Fruit fly (Drosophila melanogaster): ENCODE data around the gene CG11885.

DNA sequence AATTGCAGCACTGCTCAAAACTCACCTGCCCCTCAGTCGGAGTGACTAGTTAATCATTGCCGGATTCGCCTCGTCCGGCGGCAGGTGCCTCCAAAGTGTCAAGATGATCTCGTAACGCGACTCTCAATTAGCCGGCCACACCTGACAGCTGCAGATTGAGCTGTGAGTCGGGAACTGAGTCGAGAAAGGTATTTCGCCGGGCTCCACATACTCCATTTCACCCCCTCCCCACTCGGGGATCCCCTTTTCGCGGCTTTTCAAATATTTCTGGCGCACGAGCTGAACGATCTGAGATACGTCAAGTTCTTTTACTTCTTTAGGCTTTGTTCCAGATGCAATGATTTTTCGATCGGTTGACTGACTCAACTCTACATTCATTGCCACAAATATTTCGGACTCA is 5.2 kb upstream of the CG11885 start:
- TF ChIP-seq CG4318 (GFP tag; optimal IDR thresholded peaks at IDR 0.05) (no peak), svp (GFP tag) (no peak), fd59A (GFP tag; optimal IDR thresholded peaks at IDR 0.05) (no peak), Hr38 (GFP tag; optimal IDR thresholded peaks at IDR 0.05) (no peak), CG16779 (tag; optimal IDR thresholded peaks at IDR 0.05) (no peak), net (GFP tag; optimal IDR thresholded peaks at IDR 0.05) (no peak), vri (GFP tag; optimal IDR thresholded peaks at IDR 0.05) (no peak), ss (GFP tag; optimal IDR thresholded peaks at IDR 0.05) (no peak), Eip93F (GFP tag; optimal IDR thresholded peaks at IDR 0.05) (no peak), CG10669 (GFP tag; optimal IDR thresholded peaks at IDR 0.05) (no peak), CG7368 (GFP tag; optimal IDR thresholded peaks at IDR 0.05) (no peak), Hr39 (GFP tag; optimal IDR thresholded peaks at IDR 0.05) (no peak), Ets21C (GFP tag; optimal IDR thresholded peaks at IDR 0.05) (no peak), CG3032 (tag; optimal IDR thresholded peaks at IDR 0.05) (no peak)

Data from whole organism, prepupa.